Fruit fly (Drosophila melanogaster) whole organism, embryonic: Measurements from ENCODE around the gene CG15725.

ENCODE experiments used
- CG10274 ChIP-seq: fragments of 200-800 bp; sonication (Bioruptor generic); optimal IDR thresholded peaks from 3 replicates; lab custom pipeline; 2017; ENCODE audit warnings: missing biosample characterization, mild to moderate bottlenecking, missing genetic modification characterization
- CG11398 ChIP-seq: fragments of 200-800 bp; sonication (Bioruptor generic); optimal IDR thresholded peaks from 2 replicates; lab custom pipeline; 2016; ENCODE audit warnings: missing biosample characterization, missing genetic modification characterization
- CG13287 ChIP-seq: fragments of 200-800 bp; sonication (Bioruptor generic); IDR thresholded peaks from 2 replicates; pipeline ENCODE4 v1.3.6; 2022; ENCODE audit warnings: missing biosample characterization, missing genetic modification characterization; ENCODE audit not compliant: partially characterized antibody
- CG13894 ChIP-seq: fragments of 200-800 bp; sonication (Bioruptor generic); optimal IDR thresholded peaks from 3 replicates; lab custom pipeline; 2018; ENCODE audit warnings: missing biosample characterization, mild to moderate bottlenecking, missing genetic modification characterization, moderate library complexity
- CG14860 ChIP-seq: fragments of 200-800 bp; sonication (Bioruptor generic); IDR thresholded peaks from 3 replicates; pipeline ENCODE4 v1.3.6; 2022; ENCODE audit warnings: missing biosample characterization, missing genetic modification characterization; ENCODE audit not compliant: partially characterized antibody
- CG14965 ChIP-seq: fragments of 200-800 bp; sonication (Bioruptor generic); optimal IDR thresholded peaks from 2 replicates; lab custom pipeline; 2016; ENCODE audit warnings: missing biosample characterization, missing genetic modification characterization, borderline replicate concordance
- CG18599 ChIP-seq: fragments of 200-800 bp; sonication (Bioruptor generic); optimal IDR thresholded peaks from 3 replicates; lab custom pipeline; 2017; ENCODE audit warnings: missing biosample characterization, missing genetic modification characterization, mild to moderate bottlenecking, moderate library complexity, missing genetic modification reagents
- CG2129 ChIP-seq: fragments of 200-800 bp; sonication (Bioruptor generic); IDR thresholded peaks from 2 replicates; pipeline ENCODE4 v1.3.6; 2022; ENCODE audit warnings: missing biosample characterization, missing genetic modification characterization; ENCODE audit not compliant: partially characterized antibody
- CG2712 ChIP-seq: fragments of 200-800 bp; optimal IDR thresholded peaks from 3 replicates; lab custom pipeline; 2019; ENCODE audit warnings: missing biosample characterization, mild to moderate bottlenecking, missing genetic modification characterization, moderate library complexity
- CG34224 ChIP-seq: fragments of 200-800 bp; sonication (Bioruptor generic); IDR thresholded peaks from 3 replicates; pipeline ENCODE4 v1.3.6; 2022; ENCODE audit warnings: missing biosample characterization, missing genetic modification characterization; ENCODE audit not compliant: partially characterized antibody
- CG4854 ChIP-seq: fragments of 200-800 bp; sonication (Bioruptor generic); optimal IDR thresholded peaks from 2 replicates; lab custom pipeline; 2016; ENCODE audit warnings: missing biosample characterization, missing genetic modification characterization, inconsistent platforms
- CG6654 ChIP-seq: fragments of 200-800 bp; sonication (Bioruptor generic); optimal IDR thresholded peaks from 2 replicates; lab custom pipeline; 2017; ENCODE audit warnings: missing biosample characterization, mild to moderate bottlenecking, missing genetic modification characterization
- CG6791 ChIP-seq: fragments of 200-800 bp; sonication (Bioruptor generic); IDR thresholded peaks from 3 replicates; pipeline ENCODE4 v1.3.6; 2022; ENCODE audit warnings: missing biosample characterization, missing genetic modification characterization; ENCODE audit not compliant: partially characterized antibody
- CG8290 ChIP-seq, 3 experiments: fragments of 200-800 bp; sonication (Bioruptor generic); optimal IDR thresholded peaks; 2 replicates each; lab custom pipeline; 2016 to 2019; ENCODE audit warnings: missing biosample characterization in 3 of 3, missing genetic modification characterization in 3 of 3, mild to moderate bottlenecking in 2 of 3, moderate library complexity in 1 of 3
- CHES-1-like ChIP-seq: fragments of 200-800 bp; sonication (Bioruptor generic); optimal IDR thresholded peaks from 2 replicates; lab custom pipeline; 2016; ENCODE audit warnings: missing biosample characterization, missing genetic modification characterization
- D ChIP-seq, 2 experiments: fragments of 200-800 bp in 1 of 2; fragments of >200 bp in 1 of 2; sonication (Bioruptor generic) in 1 of 2; optimal IDR thresholded peaks; 2 replicates in 1 of 2; 3 replicates in 1 of 2; lab custom pipeline; 2017; ENCODE audit warnings: mild to moderate bottlenecking in 1 of 2, missing biosample characterization in 1 of 2, missing genetic modification characterization in 1 of 2, missing genetic modification reagents in 1 of 2
- Dfd ChIP-seq, 2 experiments: fragments of >200 bp; optimal IDR thresholded peaks; 2 replicates each; lab custom pipeline; 2017; ENCODE audit warnings: missing biosample characterization in 2 of 2, missing genetic modification characterization in 2 of 2
- Doc3 ChIP-seq: fragments of 200-800 bp; sonication (Bioruptor generic); IDR thresholded peaks from 3 replicates; pipeline ENCODE4 v1.3.6; 2022; ENCODE audit warnings: missing biosample characterization, missing genetic modification characterization; ENCODE audit not compliant: partially characterized antibody
- HHEX ChIP-seq: fragments of 200-800 bp; sonication (Bioruptor generic); optimal IDR thresholded peaks from 3 replicates; lab custom pipeline; 2017; ENCODE audit warnings: missing biosample characterization, mild to moderate bottlenecking, missing genetic modification characterization, missing genetic modification reagents
- HLH4C ChIP-seq: fragments of 200-800 bp; sonication (Bioruptor generic); IDR thresholded peaks from 3 replicates; pipeline ENCODE4 v1.3.6; 2022; ENCODE audit warnings: missing biosample characterization, missing genetic modification characterization; ENCODE audit not compliant: partially characterized antibody
- Hand ChIP-seq: fragments of 200-800 bp; sonication (Bioruptor generic); optimal IDR thresholded peaks from 2 replicates; lab custom pipeline; 2017; ENCODE audit warnings: mild to moderate bottlenecking, missing biosample characterization, missing genetic modification reagents, missing genetic modification characterization
- NK7.1 ChIP-seq: fragments of 200-800 bp; sonication (Bioruptor generic); optimal IDR thresholded peaks from 3 replicates; lab custom pipeline; 2016; ENCODE audit warnings: missing biosample characterization, missing genetic modification characterization
- Sin3A ChIP-seq: fragments of >200 bp; optimal IDR thresholded peaks from 2 replicates; lab custom pipeline; 2018
- al ChIP-seq: fragments of 200-800 bp; sonication (Bioruptor generic); IDR thresholded peaks from 2 replicates; pipeline ENCODE4 v1.3.6; 2022; ENCODE audit warnings: missing biosample characterization, missing genetic modification characterization
- az2 ChIP-seq: fragments of 200-800 bp; sonication (Bioruptor generic); optimal IDR thresholded peaks from 3 replicates; lab custom pipeline; 2016; ENCODE audit warnings: missing biosample characterization, missing genetic modification characterization
- bsh ChIP-seq, 2 experiments: fragments of 200-800 bp; sonication (Bioruptor generic); optimal IDR thresholded peaks; 2 replicates each; lab custom pipeline; 2017 to 2018; ENCODE audit warnings: mild to moderate bottlenecking in 2 of 2, missing biosample characterization in 2 of 2, missing genetic modification characterization in 2 of 2, moderate library complexity in 1 of 2
- chif ChIP-seq, 2 experiments: fragments of 200-800 bp; sonication (Bioruptor generic); optimal IDR thresholded peaks; 3 replicates each; lab custom pipeline; 2016; ENCODE audit warnings: missing biosample characterization in 2 of 2, missing genetic modification characterization in 2 of 2
- dati ChIP-seq: fragments of 200-800 bp; sonication (Bioruptor generic); IDR thresholded peaks from 2 replicates; pipeline ENCODE4 v1.3.6; 2022; ENCODE audit warnings: missing biosample characterization, missing genetic modification characterization
- dysf ChIP-seq: fragments of 200-800 bp; sonication (Bioruptor generic); IDR thresholded peaks from 3 replicates; pipeline ENCODE4 v1.3.6; 2022; ENCODE audit warnings: missing biosample characterization, missing genetic modification characterization
- gcm ChIP-seq: fragments of 200-800 bp; sonication (Bioruptor generic); optimal IDR thresholded peaks from 2 replicates; lab custom pipeline; 2019; ENCODE audit warnings: missing biosample characterization, mild to moderate bottlenecking, missing genetic modification characterization, moderate library complexity
- hbn ChIP-seq: fragments of 200-800 bp; sonication (Bioruptor generic); IDR thresholded peaks from 2 replicates; pipeline ENCODE4 v1.3.6; 2022; ENCODE audit warnings: missing biosample characterization, missing genetic modification characterization; ENCODE audit not compliant: partially characterized antibody
- her ChIP-seq: fragments of 200-800 bp; sonication (Bioruptor generic); optimal IDR thresholded peaks from 2 replicates; lab custom pipeline; 2016; ENCODE audit warnings: missing biosample characterization, missing genetic modification characterization
- ind ChIP-seq: fragments of 200-800 bp; sonication (Bioruptor generic); optimal IDR thresholded peaks from 3 replicates; lab custom pipeline; 2016; ENCODE audit warnings: missing biosample characterization, missing genetic modification characterization
- inv ChIP-seq: fragments of 200-800 bp; sonication (Bioruptor generic); IDR thresholded peaks from 2 replicates; pipeline ENCODE4 v1.3.6; 2022; ENCODE audit warnings: missing biosample characterization, missing genetic modification characterization; ENCODE audit not compliant: partially characterized antibody
- kah ChIP-seq: fragments of 200-800 bp; sonication (Bioruptor generic); optimal IDR thresholded peaks from 2 replicates; lab custom pipeline; 2018; ENCODE audit warnings: missing biosample characterization, mild to moderate bottlenecking, missing genetic modification characterization
- kni ChIP-seq: fragments of 200-800 bp; sonication (Bioruptor generic); optimal IDR thresholded peaks from 3 replicates; lab custom pipeline; 2017; ENCODE audit warnings: mild to moderate bottlenecking, missing biosample characterization, missing genetic modification reagents, missing genetic modification characterization
- lbe ChIP-seq: fragments of 200-800 bp; sonication (Bioruptor generic); optimal IDR thresholded peaks from 2 replicates; lab custom pipeline; 2016; ENCODE audit warnings: missing biosample characterization, mild to moderate bottlenecking, missing genetic modification characterization
- lov ChIP-seq, 2 experiments: fragments of 200-800 bp in 1 of 2; fragments of >200 bp in 1 of 2; sonication (Bioruptor generic) in 1 of 2; IDR thresholded peaks in 1 of 2; optimal IDR thresholded peaks in 1 of 2; 2 replicates in 1 of 2; 3 replicates in 1 of 2; pipeline versions ENCODE4 v1.3.6 to Lab custom; 2017 to 2022; ENCODE audit warnings: missing biosample characterization in 1 of 2, missing genetic modification characterization in 1 of 2
- oc ChIP-seq: fragments of 200-800 bp; sonication (Bioruptor generic); optimal IDR thresholded peaks from 2 replicates; lab custom pipeline; 2018; ENCODE audit warnings: missing biosample characterization, mild to moderate bottlenecking, missing genetic modification characterization, moderate library complexity
- pan ChIP-seq, 4 experiments: fragments of >200 bp in 3 of 4; fragments of 200-800 bp in 1 of 4; sonication (Bioruptor generic) in 1 of 4; optimal IDR thresholded peaks in 3 of 4; IDR thresholded peaks in 1 of 4; 2 replicates each; pipeline versions ENCODE4 v1.3.6 to Lab custom; 2017 to 2022; ENCODE audit warnings: missing biosample characterization in 2 of 4, missing genetic modification characterization in 2 of 4, mixed read lengths in 1 of 4
- sens-2 ChIP-seq: fragments of 200-800 bp; sonication (Bioruptor generic); IDR thresholded peaks from 2 replicates; pipeline ENCODE4 v1.3.6; 2022; ENCODE audit warnings: missing biosample characterization, missing genetic modification characterization
- slbo ChIP-seq: fragments of 200-800 bp; sonication (Bioruptor generic); IDR thresholded peaks from 2 replicates; pipeline ENCODE4 v1.3.6; 2022; ENCODE audit warnings: missing biosample characterization, missing genetic modification characterization
- stwl ChIP-seq: fragments of 200-800 bp; sonication (Bioruptor generic); optimal IDR thresholded peaks from 3 replicates; lab custom pipeline; 2018; ENCODE audit warnings: missing biosample characterization, mild to moderate bottlenecking, missing genetic modification characterization, moderate library complexity
- toy ChIP-seq: fragments of 200-800 bp; sonication (Bioruptor generic); IDR thresholded peaks from 2 replicates; pipeline ENCODE4 v1.3.6; 2022; ENCODE audit warnings: missing biosample characterization, missing genetic modification characterization
- unc-4 ChIP-seq: fragments of 200-800 bp; sonication (Bioruptor generic); IDR thresholded peaks from 2 replicates; pipeline ENCODE4 v1.3.6; 2022; ENCODE audit warnings: missing biosample characterization, missing genetic modification characterization; ENCODE audit not compliant: partially characterized antibody

Gene CG15725

DNA sequence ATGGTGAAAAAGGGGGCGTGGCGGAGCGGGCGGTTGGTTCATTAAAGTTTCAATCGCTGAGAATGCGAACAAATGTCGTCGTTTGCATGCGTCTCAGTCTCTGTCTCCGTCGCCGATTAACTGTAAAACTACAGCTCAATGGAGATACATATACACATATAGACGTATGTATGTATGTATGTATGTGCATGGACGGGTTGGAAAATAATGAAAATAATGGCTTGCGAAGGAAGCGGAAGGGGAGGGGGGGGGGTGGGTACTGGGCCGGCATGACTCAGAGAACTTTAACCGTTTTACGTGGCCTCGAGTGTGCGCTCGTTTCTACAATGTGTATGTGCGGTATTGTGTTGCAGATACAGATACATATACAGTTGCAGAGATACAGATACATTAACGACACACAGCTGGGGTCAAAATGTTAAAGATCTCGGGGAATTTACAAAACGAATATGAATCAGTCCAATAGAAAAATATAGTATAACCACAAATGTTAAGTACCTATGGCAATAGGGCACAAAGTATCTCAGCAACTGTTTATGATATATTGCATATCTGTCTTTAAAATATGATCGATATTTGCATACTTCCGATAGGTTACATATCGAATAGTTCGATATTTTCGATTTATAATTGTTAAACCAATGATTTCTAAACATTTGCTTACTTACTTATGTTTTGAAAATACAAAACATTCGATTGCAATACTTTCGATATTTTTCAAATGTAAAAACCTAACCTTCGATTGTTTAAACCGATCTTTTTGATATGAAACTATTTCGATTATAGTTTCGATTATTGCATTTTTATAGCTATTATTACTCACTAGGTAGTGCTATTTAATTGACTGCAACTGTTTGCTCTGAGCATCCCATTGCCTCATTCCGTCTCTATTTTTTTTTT is 18.9 kb downstream of the CG15725 start (continued):
- TF ChIP-seq HLH4C (GFP tag; lab: Robert Waterston, UW) (no peak), D (optimal IDR thresholded peaks at IDR 0.05; lab: Kevin White, UChicago) (no peak), D (GFP tag; optimal IDR thresholded peaks at IDR 0.05; lab: Kevin White, UChicago) (peak; percentile 19), her (GFP tag; lab: Kevin White, UChicago) (no peak), Sin3A (lab: Kevin White, UChicago) (no peak), Doc3 (no peak), dati (GFP tag; lab: Robert Waterston, UW) (no peak), CG2712 (tag; lab: Kevin White, UChicago) (peak; percentile 23), Dfd (GFP tag; optimal IDR thresholded peaks at IDR 0.05; lab: Kevin White, UChicago) (no peak), CG10274 (GFP tag; lab: Kevin White, UChicago) (no peak), gcm (no peak), CHES-1-like (no peak), dysf (GFP tag; lab: Robert Waterston, UW) (no peak), sens-2 (no peak), NK7.1 (no peak), CG14860 (GFP tag; lab: Robert Waterston, UW) (no peak), pan (optimal IDR thresholded peaks at IDR 0.05; lab: Kevin White, UChicago) (no peak), pan (GFP tag; optimal IDR thresholded peaks at IDR 0.05 in 1 of 2, IDR thresholded peaks at IDR 0.05 in 1 of 2) (no peak), CG34224 (GFP tag; lab: Robert Waterston, UW) (no peak), bsh (GFP tag; optimal IDR thresholded peaks at IDR 0.05; lab: Kevin White, UChicago) (peak in 1 of 2 experiments; percentile 25), HHEX (GFP tag; lab: Kevin White, UChicago) (no peak), CG6654 (GFP tag; lab: Kevin White, UChicago) (no peak), CG14965 (GFP tag; lab: Kevin White, UChicago) (no peak), kni (peak; percentile 62), chif (GFP tag; optimal IDR thresholded peaks at IDR 0.05; lab: Kevin White, UChicago) (no peak), ind (no peak), inv (GFP tag; lab: Robert Waterston, UW) (no peak), CG4854 (GFP tag; lab: Kevin White, UChicago) (no peak), al (no peak), CG2129 (GFP tag; lab: Robert Waterston, UW) (no peak), kah (no peak), hbn (GFP tag; lab: Robert Waterston, UW) (no peak), slbo (GFP tag; lab: Robert Waterston, UW) (peak; percentile 30; the same call in 1 of the 2 replicates), lbe (GFP tag; lab: Kevin White, UChicago) (no peak), CG11398 (GFP tag; lab: Kevin White, UChicago) (no peak), toy (GFP tag; lab: Robert Waterston, UW) (no peak), CG13287 (no peak), az2 (peak; percentile 33), CG6791 (GFP tag; lab: Robert Waterston, UW) (no peak), CG8290 (GFP tag; optimal IDR thresholded peaks at IDR 0.05; lab: Kevin White, UChicago) (no peak), CG8290 (tag; optimal IDR thresholded peaks at IDR 0.05; lab: Kevin White, UChicago) (peak in 1 of 2 experiments; percentile 4), lov (optimal IDR thresholded peaks at IDR 0.05; lab: Kevin White, UChicago) (no peak), lov (GFP tag; IDR thresholded peaks at IDR 0.05; lab: Robert Waterston, UW) (no peak), oc (no peak), unc-4 (GFP tag; lab: Robert Waterston, UW) (no peak), Hand (GFP tag; lab: Kevin White, UChicago) (no peak), CG13894 (tag; lab: Kevin White, UChicago) (no peak), stwl (tag; lab: Kevin White, UChicago) (no peak), CG18599 (GFP tag; lab: Kevin White, UChicago) (peak; percentile 19)
